Fruit fly (Drosophila melanogaster) Kc167 (cell line): ENCODE results near the gene Hmgcl.

ENCODE experiments used
- Myc ChIP-seq: fragments of >200 bp; optimal IDR thresholded peaks from 2 replicates; lab custom pipeline; 2017; ENCODE audit warnings: missing external identifiers
- Sin3A ChIP-seq: fragments of >200 bp; optimal IDR thresholded peaks from 2 replicates; lab custom pipeline; 2018; ENCODE audit warnings: missing external identifiers
- psq ChIP-seq: fragments of >200 bp; optimal IDR thresholded peaks from 2 replicates; lab custom pipeline; 2017; ENCODE audit warnings: missing external identifiers

- TF ChIP-seq psq (lab: Kevin White, UChicago) (no peak), Sin3A (lab: Kevin White, UChicago) (no peak), Myc (lab: Kevin White, UChicago) (no peak)
Observed at dm6 chr2L:6967422-6968012, 7.3 kb downstream of the Hmgcl start, which contains the start of gene Sumo.
